Worm (Caenorhabditis elegans): ENCODE data around the gene flp-3.

The flp-3 gene

DNA sequence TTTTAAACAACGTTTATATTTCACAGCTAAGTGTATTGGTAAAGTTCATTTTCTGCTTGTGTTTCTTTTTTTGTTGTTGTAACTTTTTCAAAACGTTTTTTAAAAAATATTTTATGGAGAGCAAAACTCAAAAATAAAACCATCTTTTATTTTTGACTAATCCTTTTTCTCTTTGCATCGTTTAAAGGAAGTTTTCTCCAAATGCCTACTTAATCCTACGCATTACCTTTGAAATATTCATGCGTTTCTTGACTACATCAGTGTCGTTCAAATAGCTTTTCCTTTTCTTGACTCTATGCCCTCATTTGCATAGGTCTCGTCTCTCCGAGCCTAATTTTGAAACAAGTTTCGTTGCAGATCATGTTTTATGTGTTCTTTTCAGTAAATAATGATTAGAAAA lies 11.7 kb downstream of the flp-3 start:
- TF ChIP-seq dao-5 (tag; optimal IDR thresholded peaks at IDR 0.05): no peak
- TF ChIP-seq him-1 (tag; optimal IDR thresholded peaks at IDR 0.05): no peak
- TF ChIP-seq W03F9.2 (tag; optimal IDR thresholded peaks at IDR 0.05): no peak

DNA sequence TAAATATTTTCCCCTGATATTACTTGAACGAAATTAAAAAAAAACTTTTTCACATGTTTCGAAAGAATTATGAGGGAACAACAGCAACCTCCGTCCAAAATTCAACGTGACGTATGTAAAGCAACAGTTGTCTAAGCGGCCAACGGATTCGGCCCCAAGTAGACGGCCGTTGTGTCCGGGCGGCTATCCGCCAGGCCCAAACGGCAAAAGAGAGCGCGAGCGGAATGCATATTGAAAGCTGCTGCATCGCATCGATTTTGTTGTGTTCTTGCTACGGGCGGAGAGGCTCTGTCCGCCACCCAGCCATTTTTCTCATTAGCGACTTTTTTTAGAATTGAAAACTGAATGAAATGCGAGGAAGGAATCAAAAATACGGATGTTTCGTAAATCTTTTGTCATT lies 13.5 kb downstream of the flp-3 start:
- TF ChIP-seq him-1 (tag; optimal IDR thresholded peaks at IDR 0.05) (no peak), dao-5 (tag; optimal IDR thresholded peaks at IDR 0.05) (no peak), W03F9.2 (tag; optimal IDR thresholded peaks at IDR 0.05) (no peak)

DNA sequence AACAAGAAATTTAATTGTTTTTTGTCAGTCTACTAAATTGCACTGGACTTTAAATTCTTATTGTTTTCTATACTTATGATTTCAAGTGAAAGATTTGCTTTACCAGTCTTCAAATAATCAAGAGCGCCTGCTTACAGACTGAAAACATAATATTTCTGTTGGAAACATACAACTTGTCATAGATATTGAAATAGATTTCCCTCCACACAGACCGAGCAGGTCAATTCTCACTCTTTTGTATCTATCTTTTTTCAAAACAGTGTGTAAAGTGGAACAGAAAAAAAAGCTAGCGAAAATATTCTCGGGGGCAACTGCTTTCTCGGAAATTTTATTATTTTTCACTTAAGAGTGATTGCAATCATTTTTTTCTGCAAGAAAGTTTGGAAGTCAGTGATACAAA lies 14.1 kb downstream of the flp-3 start:
- TF ChIP-seq W03F9.2 (tag; optimal IDR thresholded peaks at IDR 0.05): no peak
- no peak for TF ChIP-seq dao-5 (tag; optimal IDR thresholded peaks at IDR 0.05)
- no peak for TF ChIP-seq him-1 (tag; optimal IDR thresholded peaks at IDR 0.05)

DNA sequence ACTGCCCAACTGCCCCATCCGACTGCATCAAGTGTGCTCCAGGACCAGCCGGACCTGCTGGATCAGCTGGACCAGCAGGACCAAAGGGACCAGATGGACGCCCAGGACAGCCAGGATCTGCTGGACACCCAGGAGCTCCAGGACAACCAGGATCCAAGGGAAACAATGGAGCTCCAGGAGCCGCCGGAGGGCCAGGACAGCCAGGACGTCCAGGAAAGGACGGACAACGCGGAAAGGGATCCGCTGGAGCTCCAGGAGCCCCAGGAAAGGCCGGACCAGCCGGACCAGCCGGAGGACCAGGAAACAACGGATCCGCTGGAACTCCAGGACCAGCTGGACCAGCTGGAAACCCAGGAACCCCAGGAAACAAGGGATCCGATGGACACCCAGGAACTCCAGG lies 14.7 kb downstream of the flp-3 start:
- no peak for TF ChIP-seq dao-5 (tag; optimal IDR thresholded peaks at IDR 0.05)
- TF ChIP-seq him-1 (tag; optimal IDR thresholded peaks at IDR 0.05): no peak
- TF ChIP-seq W03F9.2 (tag; optimal IDR thresholded peaks at IDR 0.05): no peak

DNA sequence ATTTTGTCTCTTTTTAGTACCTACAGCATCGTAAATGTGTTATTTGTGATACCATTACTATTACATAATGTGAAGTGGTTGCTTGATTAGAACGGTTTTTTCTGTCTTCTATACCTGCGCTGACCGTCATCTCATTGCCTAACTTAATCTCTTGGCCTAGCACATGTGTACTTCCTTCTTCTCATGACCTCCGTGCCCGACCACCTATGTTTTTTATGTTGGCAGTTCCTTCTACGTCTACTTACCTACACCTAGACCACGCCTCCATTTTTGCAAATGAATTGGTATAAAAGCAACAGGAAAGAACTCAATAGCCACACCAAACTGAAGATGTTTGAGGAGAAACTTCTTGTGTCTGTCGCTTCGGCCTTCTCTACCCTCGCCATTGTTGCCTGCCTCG lies 15.5 kb downstream of the flp-3 start, which contains the start of gene col-176:
col-176 (plus strand) TSS at position 301 of the 400 bp plus-strand sequence.
- no peak for TF ChIP-seq dao-5 (tag; optimal IDR thresholded peaks at IDR 0.05)
- TF ChIP-seq W03F9.2 (tag; optimal IDR thresholded peaks at IDR 0.05): no peak
- TF ChIP-seq him-1 (tag; optimal IDR thresholded peaks at IDR 0.05): no peak

DNA sequence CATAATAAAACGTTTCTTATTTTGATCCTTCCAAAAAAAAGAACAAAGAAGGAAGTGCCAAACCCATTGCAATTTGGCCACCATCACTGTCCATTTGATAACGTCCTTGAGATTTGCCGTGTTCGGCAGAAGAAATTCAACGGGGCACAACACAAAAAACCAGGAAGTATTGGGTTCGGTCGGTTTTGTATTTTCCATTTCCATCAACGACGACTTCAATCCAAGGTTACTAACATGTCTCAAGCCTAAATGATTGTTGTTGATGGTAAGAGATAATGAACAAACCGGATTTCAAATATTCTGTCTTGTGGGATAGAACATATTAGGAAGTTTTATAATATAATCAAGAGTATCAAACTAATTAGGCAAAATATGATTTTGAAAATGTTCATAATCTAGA lies 16.4 kb downstream of the flp-3 start:
- TF ChIP-seq W03F9.2 (tag; optimal IDR thresholded peaks at IDR 0.05) (no peak), him-1 (tag; optimal IDR thresholded peaks at IDR 0.05) (no peak), dao-5 (tag; optimal IDR thresholded peaks at IDR 0.05) (no peak)

DNA sequence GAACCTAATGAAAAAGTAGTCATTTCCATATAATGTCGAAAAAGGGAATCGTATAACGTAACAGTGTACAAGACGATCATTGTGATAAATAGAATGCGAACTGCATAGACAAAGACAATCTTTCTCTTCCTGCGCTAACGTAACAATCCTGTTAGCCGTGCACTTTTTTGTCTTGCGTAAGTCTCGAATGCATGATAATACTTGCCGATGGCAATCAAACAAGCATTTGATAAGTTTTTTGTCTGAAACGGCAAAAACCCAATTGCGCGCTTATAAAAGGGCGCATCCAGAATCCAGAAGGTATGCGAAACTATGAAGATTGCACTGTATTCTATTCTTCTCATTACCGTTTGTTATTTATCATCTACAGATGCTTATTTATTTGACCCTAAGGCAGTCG lies 17.8 kb downstream of the flp-3 start, which contains the start of gene dao-4:
dao-4 (plus strand) TSS at position 301 of the 400 bp plus-strand sequence.
- TF ChIP-seq dao-5 (tag; optimal IDR thresholded peaks at IDR 0.05) (no peak), W03F9.2 (tag; optimal IDR thresholded peaks at IDR 0.05) (no peak), him-1 (tag; optimal IDR thresholded peaks at IDR 0.05) (no peak)

DNA sequence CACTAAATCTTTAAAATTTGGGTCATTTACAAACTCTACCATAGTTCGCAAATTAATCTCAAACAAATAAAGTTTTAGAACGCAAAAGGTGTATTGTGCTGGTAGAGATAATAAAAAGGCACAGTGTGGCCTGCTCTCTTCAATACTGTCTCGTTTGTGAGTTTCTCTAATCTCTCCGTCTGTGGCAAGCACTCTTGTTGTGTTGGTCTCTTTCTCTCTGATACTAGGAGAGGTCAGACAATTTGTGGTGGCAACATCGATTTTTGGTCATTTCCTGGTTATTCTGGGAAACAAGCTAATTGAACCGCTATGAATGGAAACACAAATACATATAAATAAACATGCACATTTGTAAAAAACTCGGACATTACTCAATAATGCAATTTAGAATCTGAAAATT lies 18.5 kb downstream of the flp-3 start, which contains the start of gene ZC373.5:
ZC373.5 (minus strand) TSS at position 159 of the 400 bp plus-strand sequence.
- TF ChIP-seq dao-5 (tag; optimal IDR thresholded peaks at IDR 0.05): no peak
- TF ChIP-seq W03F9.2 (tag; optimal IDR thresholded peaks at IDR 0.05): no peak
- no peak for TF ChIP-seq him-1 (tag; optimal IDR thresholded peaks at IDR 0.05)

DNA sequence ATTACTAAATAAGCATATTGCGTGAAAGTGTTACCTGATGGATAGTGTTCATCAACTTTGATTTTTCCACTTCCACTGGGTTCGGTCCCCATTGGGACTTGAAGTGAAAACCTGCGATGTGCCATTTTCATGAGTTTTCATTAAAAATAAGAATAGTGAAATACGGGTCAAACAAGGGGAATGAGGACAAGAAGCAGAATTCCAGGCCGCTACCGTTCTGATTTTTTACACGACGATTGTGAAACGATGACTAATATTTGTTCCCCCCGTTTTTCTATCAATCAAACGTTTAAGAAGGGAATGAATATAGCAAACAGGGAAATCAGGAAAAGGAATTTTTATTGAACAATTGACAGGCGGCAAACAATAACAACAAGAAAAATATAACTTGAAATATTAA lies 23.1 kb downstream of the flp-3 start, which contains the start of gene mlck-1:
mlck-1 (minus strand) TSS at position 101 of the 400 bp plus-strand sequence.
- TF ChIP-seq dao-5 (tag; optimal IDR thresholded peaks at IDR 0.05) (no peak), W03F9.2 (tag; optimal IDR thresholded peaks at IDR 0.05) (no peak), him-1 (tag; optimal IDR thresholded peaks at IDR 0.05) (no peak)

DNA sequence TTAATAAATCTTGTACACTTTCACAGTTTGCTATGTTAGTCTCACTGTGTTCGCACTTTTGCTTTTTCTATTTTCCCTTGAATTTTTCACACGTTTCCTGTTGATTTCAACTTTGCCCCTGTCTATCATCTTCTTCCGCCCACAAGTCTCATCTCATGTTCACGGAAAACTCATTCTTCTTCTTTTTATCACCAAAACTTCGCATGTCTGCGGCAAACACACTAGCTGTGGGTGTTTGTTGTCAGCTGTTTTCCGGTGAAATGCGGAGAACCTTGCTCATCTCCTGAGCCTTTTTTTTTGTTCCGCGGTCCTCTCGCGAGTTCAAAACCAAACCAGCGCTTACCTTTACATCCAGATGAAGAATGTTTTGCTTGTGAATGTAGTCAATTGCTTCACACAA lies 24.3 kb downstream of the flp-3 start:
- TF ChIP-seq him-1 (tag; optimal IDR thresholded peaks at IDR 0.05) (no peak), dao-5 (tag; optimal IDR thresholded peaks at IDR 0.05) (no peak), W03F9.2 (tag; optimal IDR thresholded peaks at IDR 0.05) (no peak)

DNA sequence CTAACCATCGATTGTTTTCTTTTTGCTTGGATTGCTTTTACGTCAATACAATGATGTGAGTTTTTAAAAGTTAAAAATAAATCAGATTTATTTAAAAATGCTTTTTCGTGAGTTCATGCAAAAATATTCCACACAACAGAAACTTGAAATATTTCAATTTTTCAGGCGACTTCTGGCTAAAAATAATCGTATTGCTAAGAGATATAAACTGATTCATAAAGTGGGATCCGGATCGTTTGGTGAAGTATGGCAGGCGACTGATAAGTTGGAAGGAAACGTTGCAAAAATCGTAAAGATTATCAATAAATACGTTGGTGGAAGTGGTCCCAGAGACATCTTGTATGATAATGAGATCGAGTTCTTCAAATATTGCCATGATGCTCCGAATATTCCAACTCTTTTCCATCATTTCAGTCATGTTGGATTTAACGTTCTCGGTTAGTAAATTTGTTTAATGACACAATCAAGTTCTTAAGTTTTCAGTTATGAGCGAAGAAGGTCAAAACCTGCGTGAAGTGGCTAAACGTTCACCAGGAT lies 32.2 kb downstream of the flp-3 start, which contains the start of gene ZC373.3:
ZC373.3 (plus strand) TSS at position 51 of the 537 bp plus-strand sequence.
- TF ChIP-seq dao-5 (tag; optimal IDR thresholded peaks at IDR 0.05) (no peak), him-1 (tag; optimal IDR thresholded peaks at IDR 0.05) (no peak)

DNA sequence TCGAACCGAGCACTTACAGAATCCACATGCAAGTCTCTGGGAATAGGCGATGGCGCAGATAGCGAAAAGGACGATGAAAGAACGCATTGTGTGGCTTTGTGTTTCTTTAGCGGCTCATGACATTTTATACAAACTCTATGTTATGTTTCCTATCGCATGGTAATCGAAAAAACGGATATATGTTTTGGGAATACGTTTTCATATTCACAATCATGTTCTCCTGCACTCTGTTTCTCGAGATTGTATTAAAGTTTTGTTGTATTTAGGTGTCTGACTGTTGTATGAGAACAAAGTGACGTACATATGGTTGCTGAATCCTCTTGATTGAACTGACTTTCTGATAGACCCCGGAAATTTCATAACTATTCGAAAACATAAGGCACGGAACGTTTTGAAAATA lies 34.4 kb downstream of the flp-3 start, which contains the start of gene ZC373.2:
ZC373.2 (minus strand) TSS at position 101 of the 400 bp plus-strand sequence.
- TF ChIP-seq W03F9.2 (tag; optimal IDR thresholded peaks at IDR 0.05): no peak
- TF ChIP-seq dao-5 (tag; optimal IDR thresholded peaks at IDR 0.05): no peak
- TF ChIP-seq him-1 (tag; optimal IDR thresholded peaks at IDR 0.05): no peak

DNA sequence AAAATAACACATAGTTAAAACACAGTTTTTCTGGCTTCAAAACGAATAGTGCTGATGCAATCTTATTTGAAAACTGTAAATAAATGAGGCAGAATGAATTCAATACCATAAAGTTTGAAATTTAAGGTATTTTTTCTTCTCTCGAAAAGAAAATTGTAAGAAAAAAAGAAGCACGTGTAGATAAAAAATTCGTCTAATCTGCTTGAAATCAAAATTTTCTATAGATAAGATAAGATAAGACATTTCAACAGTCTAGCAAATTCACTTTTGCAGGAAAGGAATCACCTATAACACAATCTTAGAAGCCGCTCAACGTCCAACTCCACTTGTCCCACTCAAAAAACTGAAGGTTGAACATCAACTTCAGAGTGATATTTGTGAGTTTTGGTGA lies 38.4 kb downstream of the flp-3 start:
- TF ChIP-seq W03F9.2 (tag; optimal IDR thresholded peaks at IDR 0.05): no peak
- TF ChIP-seq him-1 (tag; optimal IDR thresholded peaks at IDR 0.05): no peak
- TF ChIP-seq dao-5 (tag; optimal IDR thresholded peaks at IDR 0.05): no peak

DNA sequence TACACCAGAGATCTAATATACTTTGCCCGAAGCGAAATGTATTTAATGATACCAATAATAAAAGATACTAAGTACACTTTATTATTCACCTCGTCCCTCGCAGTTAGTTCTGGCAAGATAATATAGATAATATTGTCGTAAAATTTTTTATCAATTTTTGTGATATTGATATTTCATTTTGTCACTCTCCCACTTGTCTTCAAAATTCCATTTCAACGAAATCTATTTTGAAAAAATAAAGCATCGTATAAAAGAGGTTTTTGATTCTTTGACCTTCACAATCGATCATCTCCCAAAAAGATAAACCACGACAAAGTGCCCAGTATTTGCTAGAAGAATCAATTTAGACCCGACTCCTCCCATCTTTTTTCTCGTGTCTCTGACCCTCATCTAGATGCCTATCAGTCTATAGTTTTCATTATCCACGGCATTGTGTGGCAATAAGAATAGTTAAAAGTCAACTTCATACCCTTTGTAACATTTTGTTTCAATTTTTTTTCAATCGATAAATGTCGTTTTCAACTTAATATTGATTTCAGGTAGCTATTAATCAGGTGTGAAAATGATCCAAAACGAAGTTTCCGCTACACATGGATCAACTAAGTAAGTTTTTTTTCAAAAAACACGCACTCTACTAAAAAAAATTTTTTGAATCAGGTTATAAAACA lies 38.9 kb downstream of the flp-3 start, which contains the start of gene cbs-1:
cbs-1 (plus strand) TSS at position 534 of the 668 bp plus-strand sequence.
- TF ChIP-seq him-1 (tag; optimal IDR thresholded peaks at IDR 0.05) (no peak), W03F9.2 (tag; optimal IDR thresholded peaks at IDR 0.05) (no peak), dao-5 (tag; optimal IDR thresholded peaks at IDR 0.05) (no peak)
